Worm (Caenorhabditis elegans) whole organism, L2 larva: Measurements from ENCODE around the gene dbl-1.

Source experiments
- C34F6.9 ChIP-seq: fragments of 150-350 bp; optimal IDR thresholded peaks from 2 replicates; lab custom pipeline; 2014; ENCODE audit warnings: missing biosample characterization, missing genetic modification characterization
- F13H6.1 ChIP-seq: sonication (generic microtip); optimal IDR thresholded peaks from 2 replicates; lab custom pipeline; 2016; ENCODE audit warnings: missing genetic modification characterization, missing compliant biosample characterization
- R02D3.7 ChIP-seq: fragments of 150-350 bp; optimal IDR thresholded peaks from 2 replicates; lab custom pipeline; 2014; ENCODE audit warnings: missing biosample characterization, missing genetic modification characterization
- Y55F3AM.14 ChIP-seq: fragments of 200-800 bp; sonication (Bioruptor generic); optimal IDR thresholded peaks from 2 replicates; lab custom pipeline; 2018; ENCODE audit warnings: mild to moderate bottlenecking, missing genetic modification characterization, missing compliant biosample characterization
- ZK546.5 ChIP-seq: sonication (generic microtip); optimal IDR thresholded peaks from 2 replicates; lab custom pipeline; 2017; ENCODE audit warnings: missing biosample characterization, missing genetic modification characterization
- alr-1 ChIP-seq: fragments of 150-350 bp; optimal IDR thresholded peaks from 2 replicates; lab custom pipeline; 2014; ENCODE audit warnings: missing biosample characterization, missing genetic modification characterization
- aly-2 ChIP-seq: fragments of 150-350 bp; optimal IDR thresholded peaks from 2 replicates; lab custom pipeline; 2014; ENCODE audit warnings: missing biosample characterization, missing genetic modification characterization
- ama-1 ChIP-seq: fragments of 150-350 bp; optimal IDR thresholded peaks from 2 replicates; lab custom pipeline; 2018; ENCODE audit warnings: inconsistent platforms
- blmp-1 ChIP-seq: sonication (generic microtip); optimal IDR thresholded peaks from 2 replicates; lab custom pipeline; 2017; ENCODE audit warnings: missing genetic modification characterization, mild to moderate bottlenecking, missing compliant biosample characterization, antibody characterized with exemption, moderate library complexity; ENCODE audit not compliant: insufficient read depth
- ceh-16 ChIP-seq: fragments of 150-350 bp; optimal IDR thresholded peaks from 2 replicates; lab custom pipeline; 2014; ENCODE audit warnings: missing biosample characterization, missing genetic modification characterization
- ceh-82 ChIP-seq: fragments of 150-350 bp; optimal IDR thresholded peaks from 2 replicates; lab custom pipeline; 2014; ENCODE audit warnings: missing biosample characterization, missing genetic modification characterization
- crh-2 ChIP-seq: sonication (generic microtip); optimal IDR thresholded peaks from 2 replicates; lab custom pipeline; 2017; ENCODE audit warnings: missing biosample characterization, missing genetic modification characterization
- dmd-4 ChIP-seq: sonication (generic microtip); optimal IDR thresholded peaks from 2 replicates; lab custom pipeline; 2017; ENCODE audit warnings: missing biosample characterization, missing genetic modification characterization
- egl-27 ChIP-seq: sonication (generic microtip); optimal IDR thresholded peaks from 3 replicates; lab custom pipeline; 2017; ENCODE audit warnings: missing biosample characterization, missing genetic modification reagents, missing genetic modification characterization
- elt-1 ChIP-seq: fragments of 150-350 bp; optimal IDR thresholded peaks from 2 replicates; lab custom pipeline; 2014; ENCODE audit warnings: missing biosample characterization, missing genetic modification characterization
- elt-3 ChIP-seq: sonication (generic microtip); optimal IDR thresholded peaks from 2 replicates; lab custom pipeline; 2017; ENCODE audit warnings: missing biosample characterization, missing genetic modification characterization
- fos-1 ChIP-seq: fragments of 150-350 bp; optimal IDR thresholded peaks from 2 replicates; lab custom pipeline; 2014; ENCODE audit warnings: missing biosample characterization, missing genetic modification characterization
- gmeb-1 ChIP-seq: fragments of 150-350 bp; optimal IDR thresholded peaks from 2 replicates; lab custom pipeline; 2014; ENCODE audit warnings: missing biosample characterization, missing genetic modification characterization
- lin-11 ChIP-seq: fragments of 150-350 bp; sonication (generic microtip); optimal IDR thresholded peaks from 2 replicates; lab custom pipeline; 2014; ENCODE audit warnings: missing biosample characterization, missing genetic modification characterization, inconsistent platforms, mixed read lengths
- lin-13 ChIP-seq: fragments of 150-350 bp; optimal IDR thresholded peaks from 2 replicates; lab custom pipeline; 2014; ENCODE audit warnings: missing biosample characterization, missing genetic modification reagents, missing genetic modification characterization
- lin-39 ChIP-seq: fragments of 150-350 bp; optimal IDR thresholded peaks from 2 replicates; lab custom pipeline; 2014; ENCODE audit warnings: missing biosample characterization, missing genetic modification reagents, missing genetic modification characterization
- lsy-2 ChIP-seq, 2 experiments: fragments of 150-350 bp in 1 of 2; sonication (generic microtip) in 1 of 2; optimal IDR thresholded peaks; 2 replicates each; lab custom pipeline; 2014 to 2017; ENCODE audit warnings: missing biosample characterization in 2 of 2, missing genetic modification characterization in 2 of 2
- mab-5 ChIP-seq: fragments of 150-350 bp; optimal IDR thresholded peaks from 2 replicates; lab custom pipeline; 2014; ENCODE audit warnings: missing biosample characterization, missing genetic modification characterization
- mbf-1 ChIP-seq: sonication (generic microtip); optimal IDR thresholded peaks from 2 replicates; lab custom pipeline; 2017; ENCODE audit warnings: missing biosample characterization, missing genetic modification characterization
- mdl-1 ChIP-seq, 2 experiments: fragments of 150-350 bp in 1 of 2; sonication (generic microtip) in 1 of 2; optimal IDR thresholded peaks; 2 replicates each; lab custom pipeline; 2017; ENCODE audit warnings: missing biosample characterization in 2 of 2, missing genetic modification characterization in 2 of 2
- nhr-10 ChIP-seq: sonication (generic microtip); optimal IDR thresholded peaks from 2 replicates; lab custom pipeline; 2017; ENCODE audit warnings: missing biosample characterization, missing genetic modification characterization
- nhr-11 ChIP-seq: fragments of 150-350 bp; optimal IDR thresholded peaks from 2 replicates; lab custom pipeline; 2014; ENCODE audit warnings: missing biosample characterization, missing genetic modification characterization
- nhr-12 ChIP-seq: fragments of 150-350 bp; optimal IDR thresholded peaks from 2 replicates; lab custom pipeline; 2014; ENCODE audit warnings: missing biosample characterization, missing genetic modification characterization
- nhr-129 ChIP-seq: fragments of 150-350 bp; optimal IDR thresholded peaks from 2 replicates; lab custom pipeline; 2014; ENCODE audit warnings: missing biosample characterization, missing genetic modification characterization
- nhr-21 ChIP-seq: fragments of 150-350 bp; optimal IDR thresholded peaks from 2 replicates; lab custom pipeline; 2014; ENCODE audit warnings: missing biosample characterization, missing genetic modification characterization
- nhr-23 ChIP-seq: fragments of 150-350 bp; optimal IDR thresholded peaks from 2 replicates; lab custom pipeline; 2014; ENCODE audit warnings: missing biosample characterization, missing genetic modification reagents, missing genetic modification characterization
- nhr-237 ChIP-seq: fragments of 150-350 bp; optimal IDR thresholded peaks from 2 replicates; lab custom pipeline; 2014; ENCODE audit warnings: missing biosample characterization, missing genetic modification characterization
- nhr-25 ChIP-seq: fragments of 150-350 bp; sonication (generic microtip); optimal IDR thresholded peaks from 3 replicates; lab custom pipeline; 2014; ENCODE audit warnings: missing biosample characterization, missing genetic modification characterization
- nhr-6 ChIP-seq: fragments of 150-350 bp; optimal IDR thresholded peaks from 2 replicates; lab custom pipeline; 2014; ENCODE audit warnings: missing biosample characterization, missing genetic modification characterization
- nhr-77 ChIP-seq: fragments of 150-350 bp; optimal IDR thresholded peaks from 2 replicates; lab custom pipeline; 2014; ENCODE audit warnings: missing biosample characterization, missing genetic modification characterization
- peb-1 ChIP-seq: fragments of 150-350 bp; optimal IDR thresholded peaks from 2 replicates; lab custom pipeline; 2014; ENCODE audit warnings: missing biosample characterization, missing genetic modification characterization
- sem-4 ChIP-seq: fragments of 150-350 bp; optimal IDR thresholded peaks from 2 replicates; lab custom pipeline; 2014; ENCODE audit warnings: missing biosample characterization, missing genetic modification reagents, missing genetic modification characterization
- skn-1 ChIP-seq: sonication (generic microtip); optimal IDR thresholded peaks from 2 replicates; lab custom pipeline; 2017; ENCODE audit warnings: missing biosample characterization, missing genetic modification characterization
- sma-3 ChIP-seq: sonication (generic microtip); optimal IDR thresholded peaks from 2 replicates; lab custom pipeline; 2016; ENCODE audit warnings: missing genetic modification reagents, missing genetic modification characterization, missing compliant biosample characterization
- sma-9 ChIP-seq, 2 experiments: fragments of 150-350 bp in 1 of 2; sonication (generic microtip) in 1 of 2; optimal IDR thresholded peaks; 2 replicates each; lab custom pipeline; 2014 to 2016; ENCODE audit warnings: missing genetic modification characterization in 2 of 2, mild to moderate bottlenecking in 1 of 2, missing biosample characterization in 1 of 2, missing compliant biosample characterization in 1 of 2, missing genetic modification reagents in 1 of 2, moderate library complexity in 1 of 2
- snpc-4 ChIP-seq: fragments of 150-350 bp; optimal IDR thresholded peaks from 2 replicates; lab custom pipeline; 2014; ENCODE audit warnings: missing biosample characterization, missing genetic modification characterization
- unc-39 ChIP-seq: fragments of 150-350 bp; optimal IDR thresholded peaks from 2 replicates; lab custom pipeline; 2014; ENCODE audit warnings: missing biosample characterization, missing genetic modification characterization
- unc-55 ChIP-seq: fragments of 150-350 bp; sonication (generic microtip); optimal IDR thresholded peaks from 3 replicates; lab custom pipeline; 2014; ENCODE audit warnings: missing biosample characterization, missing genetic modification reagents, missing genetic modification characterization
- unc-62 ChIP-seq: fragments of 150-350 bp; optimal IDR thresholded peaks from 2 replicates; lab custom pipeline; 2014; ENCODE audit warnings: missing biosample characterization, missing genetic modification reagents, missing genetic modification characterization
- zag-1 ChIP-seq: fragments of 150-350 bp; optimal IDR thresholded peaks from 2 replicates; lab custom pipeline; 2014; ENCODE audit warnings: missing biosample characterization, missing genetic modification characterization
- ztf-1 ChIP-seq: fragments of 200-800 bp; sonication (Bioruptor generic); conservative IDR thresholded peaks from 2 replicates; pipeline ENCODE4 v1.3.6; 2022; ENCODE audit warnings: missing genetic modification characterization, missing compliant biosample characterization
- ztf-11 ChIP-seq: sonication (generic microtip); optimal IDR thresholded peaks from 2 replicates; lab custom pipeline; 2017; ENCODE audit warnings: missing biosample characterization, missing genetic modification characterization
- ztf-4 ChIP-seq: fragments of 150-350 bp; optimal IDR thresholded peaks from 2 replicates; lab custom pipeline; 2014; ENCODE audit warnings: missing biosample characterization, missing genetic modification characterization

Gene dbl-1

DNA sequence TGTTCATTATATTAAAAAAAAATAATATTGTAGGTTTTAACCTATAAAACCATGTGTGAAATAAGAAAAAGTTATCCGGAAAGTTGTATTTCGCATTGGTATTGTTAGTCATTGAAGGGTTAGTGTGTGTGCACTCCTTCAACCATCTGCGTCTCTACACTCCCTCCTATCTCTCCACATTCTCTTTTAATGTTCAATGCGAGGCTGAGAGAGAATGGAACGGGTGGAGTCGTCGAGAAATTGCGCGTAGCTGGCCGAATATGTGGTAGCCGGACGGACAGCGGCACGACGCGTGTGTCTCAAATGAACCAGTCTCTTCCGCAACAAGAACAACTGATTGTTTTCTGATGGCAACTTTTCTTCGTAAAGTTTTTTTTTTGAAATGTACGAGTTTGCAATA lies 39.0 kb downstream of the dbl-1 start:
- no peak for TF ChIP-seq nhr-23 (tag; lab: Kevin White, UChicago)
- TF ChIP-seq C34F6.9, result peak; percentile 22
- TF ChIP-seq nhr-21 (tag; lab: Kevin White, UChicago), result no peak
- no peak for TF ChIP-seq snpc-4 (tag; lab: Kevin White, UChicago)
- no peak for TF ChIP-seq nhr-77 (tag; lab: Kevin White, UChicago)
- peak in 1 of 2 experiments; percentile 50 for TF ChIP-seq lsy-2 (tag; optimal IDR thresholded peaks at IDR 0.05; lab: Kevin White, UChicago)
- TF ChIP-seq dmd-4 (tag; lab: Kevin White, UChicago), result no peak
- no peak for TF ChIP-seq ztf-11 (tag; lab: Kevin White, UChicago)
- TF ChIP-seq ceh-82, result no peak
- TF ChIP-seq Y55F3AM.14 (GFP tag; lab: Kevin White, UChicago), result no peak
- no peak for TF ChIP-seq lin-13 (GFP tag; lab: Kevin White, UChicago)
- TF ChIP-seq mab-5 (tag; lab: Kevin White, UChicago), result no peak
- TF ChIP-seq nhr-12 (tag; lab: Kevin White, UChicago), result no peak
- TF ChIP-seq nhr-237 (tag; lab: Kevin White, UChicago), result no peak
- no peak for TF ChIP-seq aly-2 (tag; lab: Kevin White, UChicago)
- TF ChIP-seq unc-39 (tag; lab: Kevin White, UChicago), result no peak
- no peak for TF ChIP-seq ama-1 (lab: Kevin White, UChicago)
- no peak for TF ChIP-seq nhr-6 (tag; lab: Kevin White, UChicago)
- TF ChIP-seq ztf-4 (tag; lab: Kevin White, UChicago), result no peak
- no peak for TF ChIP-seq elt-3
- TF ChIP-seq peb-1 (tag; lab: Kevin White, UChicago), result no peak
- no peak for TF ChIP-seq alr-1 (tag; lab: Kevin White, UChicago)
- no peak for TF ChIP-seq skn-1
- peak; percentile 31 for TF ChIP-seq crh-2 (tag; lab: Kevin White, UChicago)
- peak; percentile 65 for TF ChIP-seq unc-55
- no peak for TF ChIP-seq sma-3
- TF ChIP-seq gmeb-1, result no peak
- TF ChIP-seq zag-1 (tag; lab: Kevin White, UChicago), result no peak
- TF ChIP-seq F13H6.1, result peak; percentile 38
- TF ChIP-seq ztf-1 (GFP tag; lab: Robert Waterston, UW), result no peak
- TF ChIP-seq egl-27, result no peak
- TF ChIP-seq fos-1 (tag; lab: Kevin White, UChicago), result peak; percentile 87
- TF ChIP-seq mbf-1 (tag; lab: Kevin White, UChicago), result no peak
- no peak for TF ChIP-seq lin-39 (tag; lab: Kevin White, UChicago)
- TF ChIP-seq ceh-16 (tag; lab: Kevin White, UChicago), result no peak
- TF ChIP-seq sma-9 (GFP tag; optimal IDR thresholded peaks at IDR 0.05; lab: Kevin White, UChicago), result peak; percentile 56
- TF ChIP-seq sma-9 (tag; optimal IDR thresholded peaks at IDR 0.05; lab: Kevin White, UChicago), result no peak
- no peak for TF ChIP-seq ZK546.5 (tag; lab: Kevin White, UChicago)
- TF ChIP-seq nhr-129 (tag; lab: Kevin White, UChicago), result peak; percentile 41
- TF ChIP-seq R02D3.7 (tag; lab: Kevin White, UChicago), result no peak
- TF ChIP-seq nhr-11 (tag; lab: Kevin White, UChicago), result no peak
- no peak for TF ChIP-seq blmp-1 (tag; lab: Kevin White, UChicago)
- no peak for TF ChIP-seq lin-11 (tag; lab: Kevin White, UChicago)
- peak in 1 of 2 experiments; percentile 41 for TF ChIP-seq mdl-1 (tag; optimal IDR thresholded peaks at IDR 0.05; lab: Kevin White, UChicago)
- no peak for TF ChIP-seq unc-62
- no peak for TF ChIP-seq elt-1 (tag; lab: Kevin White, UChicago)
- peak; percentile 28 for TF ChIP-seq sem-4 (tag; lab: Kevin White, UChicago)
- TF ChIP-seq nhr-25 (tag; lab: Kevin White, UChicago), result peak; percentile 41
- TF ChIP-seq nhr-10 (tag; lab: Kevin White, UChicago), result no peak
